Fruit fly (Drosophila melanogaster): ENCODE results near the gene Sol1.

The Sol1 gene

dm6 chr3R:12402935-12403334, 16.9 kb downstream of the Sol1 start (continued):
- TF ChIP-seq fd102C (GFP tag; optimal IDR thresholded peaks at IDR 0.05) (peak; percentile 92), mld (GFP tag; IDR thresholded peaks at IDR 0.05; ENCODE audit: partially characterized antibody) (no peak), fd64A (GFP tag; optimal IDR thresholded peaks at IDR 0.05) (peak; percentile 95), CG7357 (GFP tag; IDR thresholded peaks at IDR 0.05) (peak; percentile 69), corto (GFP tag; optimal IDR thresholded peaks at IDR 0.05) (peak; percentile 82), aop (GFP tag; IDR thresholded peaks at IDR 0.05) (peak; percentile 90), Camta (GFP tag; optimal IDR thresholded peaks at IDR 0.05) (peak; percentile 96), CG11696 (GFP tag; IDR thresholded peaks at IDR 0.05) (peak; percentile 95), CG10209 (GFP tag; optimal IDR thresholded peaks at IDR 0.05) (peak; percentile 97), NC2β (GFP tag; optimal IDR thresholded peaks at IDR 0.05) (peak; percentile 99), sr (GFP tag; IDR thresholded peaks at IDR 0.05) (peak; percentile 83), Blimp-1 (GFP tag; optimal IDR thresholded peaks at IDR 0.05) (peak; percentile 97), Atf6 (GFP tag; IDR thresholded peaks at IDR 0.05) (peak; percentile 96), ro (GFP tag; IDR thresholded peaks at IDR 0.05) (peak; percentile 63), emc (GFP tag; optimal IDR thresholded peaks at IDR 0.05) (peak; percentile 97), odd (GFP tag; optimal IDR thresholded peaks at IDR 0.05) (peak; percentile 96), Xbp1 (GFP tag; optimal IDR thresholded peaks at IDR 0.05) (peak; percentile 97), CG16815 (GFP tag; optimal IDR thresholded peaks at IDR 0.05) (peak; percentile 84), fu2 (GFP tag; optimal IDR thresholded peaks at IDR 0.05) (peak; percentile 88), h (optimal IDR thresholded peaks at IDR 0.05) (no peak), CG12219 (GFP tag; optimal IDR thresholded peaks at IDR 0.05) (peak; percentile 98), lmd (GFP tag; IDR thresholded peaks at IDR 0.05) (peak; percentile 94), CG31365 (tag; optimal IDR thresholded peaks at IDR 0.05) (peak; percentile 90), HLH3B (GFP tag; IDR thresholded peaks at IDR 0.05) (peak; percentile 97), CG8281 (tag; optimal IDR thresholded peaks at IDR 0.05) (peak; percentile 91), nerfin-1 (tag; optimal IDR thresholded peaks at IDR 0.05) (peak; percentile 98), dan (GFP tag; IDR thresholded peaks at IDR 0.05) (peak; percentile 47; the same call in 1 of the 2 replicates), CG11504 (tag; optimal IDR thresholded peaks at IDR 0.05) (peak; percentile 97), cad (GFP tag; optimal IDR thresholded peaks at IDR 0.05) (no peak), YL-1 (GFP tag; optimal IDR thresholded peaks at IDR 0.05) (peak; percentile 91), repo (GFP tag; optimal IDR thresholded peaks at IDR 0.05) (peak; percentile 98), CG16779 (GFP tag; IDR thresholded peaks at IDR 0.05) (peak; percentile 92), bsh (GFP tag; optimal IDR thresholded peaks at IDR 0.05) (peak; percentile 79 to 99), CG30403 (GFP tag; optimal IDR thresholded peaks at IDR 0.05) (peak; percentile 96), btn (GFP tag; optimal IDR thresholded peaks at IDR 0.05) (peak; percentile 98), mam (GFP tag; optimal IDR thresholded peaks at IDR 0.05) (peak; percentile 92), CG13894 (tag; optimal IDR thresholded peaks at IDR 0.05) (peak; percentile 99), CG3163 (GFP tag; optimal IDR thresholded peaks at IDR 0.05) (peak; percentile 75), zen2 (GFP tag; IDR thresholded peaks at IDR 0.05; ENCODE audit: partially characterized antibody) (0 out of 3 replicates have a peak, but pooled peaks have one; percentile 17), toy (GFP tag; IDR thresholded peaks at IDR 0.05) (peak; percentile 84), ind (GFP tag; optimal IDR thresholded peaks at IDR 0.05) (peak; percentile 98), CG32532 (GFP tag; IDR thresholded peaks at IDR 0.05) (peak; percentile 96), Xrp1 (GFP tag; IDR thresholded peaks at IDR 0.05) (peak; percentile 99), CG2199 (GFP tag; IDR thresholded peaks at IDR 0.05) (peak; percentile 94), Ets97D (GFP tag; optimal IDR thresholded peaks at IDR 0.05) (peak; percentile 90), ase (GFP tag; IDR thresholded peaks at IDR 0.05) (peak; percentile 94), cwo (GFP tag; optimal IDR thresholded peaks at IDR 0.05) (peak; percentile 94), Nf-YC (tag; optimal IDR thresholded peaks at IDR 0.05) (peak; percentile 92), run (tag; optimal IDR thresholded peaks at IDR 0.05) (peak; percentile 95), nerfin-2 (GFP tag; IDR thresholded peaks at IDR 0.05; ENCODE audit: partially characterized antibody) (no peak), CG10274 (GFP tag; optimal IDR thresholded peaks at IDR 0.05) (peak; percentile 95)

Measured in whole organism, embryonic.